Worm (Caenorhabditis elegans): Measurements from ENCODE around the gene irld-67.

Gene irld-67

DNA sequence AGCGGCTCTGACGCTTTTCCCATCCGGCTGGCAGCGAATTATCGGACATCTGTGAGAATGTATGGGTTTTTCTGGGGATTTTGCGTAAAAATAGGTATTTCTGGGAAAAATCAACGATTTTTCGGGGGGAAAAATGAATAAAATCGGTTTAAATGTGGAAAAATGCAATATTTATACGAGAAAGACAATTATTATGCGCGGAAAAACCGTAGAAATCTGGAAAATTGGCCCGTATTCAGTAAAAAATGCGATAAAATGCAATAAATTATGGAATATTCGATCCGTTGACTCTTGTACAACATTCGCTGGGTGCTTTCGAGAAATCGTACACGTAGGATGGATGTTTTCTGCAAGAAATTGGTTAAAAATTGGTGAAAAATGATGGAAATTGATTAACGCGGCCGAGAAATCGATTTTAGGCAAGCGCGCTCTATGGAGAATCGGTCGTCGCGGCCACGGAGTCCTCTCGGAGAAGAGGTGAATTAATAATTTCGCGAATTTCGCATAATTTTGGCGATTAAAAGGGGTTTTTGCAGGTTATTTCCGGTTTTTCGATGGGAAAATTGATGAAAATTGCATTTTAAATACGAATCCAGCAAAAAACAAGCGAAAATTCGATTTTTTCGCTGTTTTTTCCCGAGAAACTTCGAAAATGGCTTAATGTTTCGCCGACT, 45.2 kb downstream of the irld-67 start, which contains the start of gene pinn-1 (continued):
- TF ChIP-seq pha-4 (GFP tag; IDR thresholded peaks at IDR 0.05) (peak; percentile 75), pha-4 (tag; optimal IDR thresholded peaks at IDR 0.05) (peak; percentile 43), daf-12 (tag; optimal IDR thresholded peaks at IDR 0.05) (no peak), dpl-1 (GFP tag; optimal IDR thresholded peaks at IDR 0.05) (peak; percentile 76), lin-13 (GFP tag; optimal IDR thresholded peaks at IDR 0.05) (peak; percentile 83), ZK337.2 (GFP tag; IDR thresholded peaks at IDR 0.05) (peak; percentile 96), nhr-77 (tag; optimal IDR thresholded peaks at IDR 0.05) (peak; percentile 53), R02D3.7 (tag; optimal IDR thresholded peaks at IDR 0.05) (no peak), daf-8 (GFP tag; IDR thresholded peaks at IDR 0.05) (no peak), nhr-76 (tag; optimal IDR thresholded peaks at IDR 0.05) (no peak), zip-11 (GFP tag; IDR thresholded peaks at IDR 0.05) (no peak), cey-2 (tag; optimal IDR thresholded peaks at IDR 0.05; ENCODE audit: borderline replicate concordance, insufficient read depth) (no peak), D1046.2 (GFP tag; IDR thresholded peaks at IDR 0.05) (peak; percentile 74; the same call in 1 of the 2 replicates), pqm-1 (tag; optimal IDR thresholded peaks at IDR 0.05) (no peak), tag-97 (GFP tag; IDR thresholded peaks at IDR 0.05) (peak; percentile 87; the same call in 1 of the 2 replicates), rbr-2 (tag; optimal IDR thresholded peaks at IDR 0.05) (peak; percentile 81), jun-1 (tag; optimal IDR thresholded peaks at IDR 0.05) (peak; percentile 68), ces-1 (GFP tag; optimal IDR thresholded peaks at IDR 0.05) (no peak), ceh-62 (tag; optimal IDR thresholded peaks at IDR 0.05) (no peak), hif-1 (tag; optimal IDR thresholded peaks at IDR 0.05) (peak in 1 of 2 experiments; percentile 94), lin-39 (tag; optimal IDR thresholded peaks at IDR 0.05) (no peak), hlh-11 (tag; optimal IDR thresholded peaks at IDR 0.05) (peak; percentile 78), set-16 (GFP tag; IDR thresholded peaks at IDR 0.05) (peak; percentile 18; the same call in 1 of the 2 replicates), Y75B8A.6 (GFP tag; IDR thresholded peaks at IDR 0.05) (0 out of 2 replicates have a peak, but pooled peaks have one; percentile 24), mep-1 (tag; optimal IDR thresholded peaks at IDR 0.05) (peak; percentile 80), egl-27 (tag; optimal IDR thresholded peaks at IDR 0.05) (no peak), dmd-8 (GFP tag; IDR thresholded peaks at IDR 0.05) (no peak), lsy-2 (tag; optimal IDR thresholded peaks at IDR 0.05) (peak; percentile 59 to 89), unc-62 (GFP tag; optimal IDR thresholded peaks at IDR 0.05 in 1 of 2) (no peak), unc-62 (tag; optimal IDR thresholded peaks at IDR 0.05) (no peak), tra-1 (GFP tag; IDR thresholded peaks at IDR 0.05) (peak; percentile 82), nhr-41 (GFP tag; IDR thresholded peaks at IDR 0.05) (no peak), zip-2 (tag; optimal IDR thresholded peaks at IDR 0.05) (no peak), lin-1 (GFP tag; IDR thresholded peaks at IDR 0.05) (peak; percentile 48; the same call in 1 of the 2 replicates), dmd-9 (GFP tag; IDR thresholded peaks at IDR 0.05) (peak; percentile 97)

DNA sequence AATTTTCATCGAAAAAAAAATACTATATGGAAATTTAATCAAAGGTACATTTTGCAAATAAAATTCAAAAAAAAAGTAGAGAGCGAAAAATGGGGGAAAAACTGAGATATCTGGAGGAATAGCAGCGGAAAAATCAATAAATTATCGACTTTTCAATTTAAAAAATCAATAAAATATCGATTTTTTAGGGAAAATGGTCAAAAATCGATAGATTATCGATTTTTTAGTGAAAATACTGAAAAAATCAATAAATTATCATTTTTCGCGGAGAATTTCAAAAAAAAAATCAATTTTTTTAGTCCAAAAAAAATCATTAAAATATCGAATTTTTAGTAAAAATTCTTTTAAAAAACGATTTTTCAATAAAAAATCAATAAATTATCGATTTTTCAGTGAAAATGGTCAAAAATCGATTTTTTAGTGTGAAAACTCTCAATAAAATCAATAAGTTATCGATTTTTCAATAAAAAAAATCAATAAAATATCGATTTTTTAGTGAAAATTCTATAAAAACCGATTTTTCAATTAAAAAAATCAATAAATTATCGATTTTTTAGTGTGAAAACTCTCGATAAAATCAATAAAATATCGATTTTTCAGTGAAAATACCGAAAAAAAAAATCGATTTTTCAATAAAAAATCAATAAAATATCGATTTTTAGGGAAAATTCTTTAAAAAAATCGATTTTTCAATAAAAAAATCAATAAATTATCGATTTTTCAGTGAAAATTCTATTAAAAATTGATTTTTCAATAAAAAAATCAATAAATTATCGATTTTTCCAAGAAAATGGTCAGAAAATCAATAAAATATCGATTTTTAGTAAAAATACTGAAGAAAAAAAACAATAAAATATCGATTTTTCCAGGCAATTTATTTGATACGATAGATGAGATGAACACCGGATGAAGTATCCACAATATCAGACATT, 48.5 kb downstream of the irld-67 start:
- TF ChIP-seq daf-12 (tag; optimal IDR thresholded peaks at IDR 0.05) (no peak), ZK546.5 (tag; optimal IDR thresholded peaks at IDR 0.05) (no peak), ceh-28 (tag; optimal IDR thresholded peaks at IDR 0.05) (peak; percentile 89)

DNA sequence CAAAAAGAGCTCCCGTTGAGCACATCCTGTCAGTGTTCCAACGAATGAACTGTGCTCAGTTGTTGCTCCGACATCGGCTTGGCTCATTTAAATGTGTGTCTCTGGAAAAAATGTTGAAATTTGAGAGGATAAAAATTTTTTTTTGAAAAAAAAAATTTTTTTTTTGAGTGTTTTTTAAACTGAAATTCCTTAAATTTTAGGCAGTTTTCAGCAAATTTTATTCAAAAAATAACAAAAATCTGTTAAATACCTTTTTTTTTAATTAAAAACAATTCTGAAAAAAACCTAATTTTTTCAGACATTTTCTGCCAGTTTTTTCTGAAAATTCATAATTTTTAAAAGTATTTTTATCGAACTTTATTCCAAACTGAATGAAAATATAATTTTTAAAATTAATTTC, 49.4 kb downstream of the irld-67 start, which contains the start of gene pigw-1:
TSS of gene pigw-1 (minus strand) at position 101 of the 400 bp plus-strand sequence.
- TF ChIP-seq vab-7 (GFP tag; IDR thresholded peaks at IDR 0.05) (no peak), nhr-25 (tag; optimal IDR thresholded peaks at IDR 0.05; ENCODE audit: borderline replicate concordance, insufficient read depth) (no peak), tag-97 (GFP tag; IDR thresholded peaks at IDR 0.05) (no peak), ztf-11 (tag; optimal IDR thresholded peaks at IDR 0.05) (no peak), ama-1 (optimal IDR thresholded peaks at IDR 0.05) (no peak), ceh-20 (GFP tag; IDR thresholded peaks at IDR 0.05) (no peak), saeg-2 (GFP tag; IDR thresholded peaks at IDR 0.05) (no peak), T26A8.4 (GFP tag; IDR thresholded peaks at IDR 0.05) (no peak), sdz-12 (GFP tag; optimal IDR thresholded peaks at IDR 0.05) (no peak), ces-1 (GFP tag; optimal IDR thresholded peaks at IDR 0.05) (no peak), zip-11 (GFP tag; IDR thresholded peaks at IDR 0.05) (no peak), lin-1 (GFP tag; IDR thresholded peaks at IDR 0.05) (no peak)
